Worm (Caenorhabditis elegans) whole organism, L4 larva: ENCODE measurements around the gene sulp-5.

ENCODE experiments used
- ZK337.2 ChIP-seq: fragments of 200-800 bp; sonication (Bioruptor generic); IDR thresholded peaks from 2 replicates; pipeline ENCODE4 v1.3.6; 2022; ENCODE audit warnings: missing genetic modification reagents, missing genetic modification characterization, missing compliant biosample characterization
- aly-2 ChIP-seq: sonication (generic microtip); optimal IDR thresholded peaks from 2 replicates; lab custom pipeline; 2018; ENCODE audit warnings: missing biosample characterization, missing genetic modification characterization
- ama-1 ChIP-seq: fragments of 150-350 bp; optimal IDR thresholded peaks from 2 replicates; lab custom pipeline; 2014; ENCODE audit warnings: inconsistent platforms, mixed read lengths
- arid-1 ChIP-seq: fragments of 200-800 bp; sonication (Bioruptor generic); conservative IDR thresholded peaks from 2 replicates; pipeline ENCODE4 v1.3.6; 2022; ENCODE audit warnings: missing genetic modification reagents, missing genetic modification characterization, missing compliant biosample characterization
- ceh-32 ChIP-seq: sonication (generic microtip); optimal IDR thresholded peaks from 2 replicates; lab custom pipeline; 2016; ENCODE audit warnings: mild to moderate bottlenecking, missing genetic modification characterization, missing compliant biosample characterization; ENCODE audit not compliant: poor library complexity
- ceh-82 ChIP-seq: sonication (generic microtip); optimal IDR thresholded peaks from 2 replicates; lab custom pipeline; 2017; ENCODE audit warnings: missing biosample characterization, missing genetic modification characterization
- ces-1 ChIP-seq: fragments of 150-350 bp; sonication (generic microtip); optimal IDR thresholded peaks from 4 replicates; lab custom pipeline; 2014; ENCODE audit warnings: missing biosample characterization, missing genetic modification reagents, missing genetic modification characterization
- egl-27 ChIP-seq: sonication (generic microtip); optimal IDR thresholded peaks from 3 replicates; lab custom pipeline; 2017; ENCODE audit warnings: missing biosample characterization, missing genetic modification reagents, missing genetic modification characterization
- fkh-10 ChIP-seq: fragments of 150-350 bp; optimal IDR thresholded peaks from 2 replicates; lab custom pipeline; 2014; ENCODE audit warnings: missing biosample characterization, missing genetic modification reagents, missing genetic modification characterization
- lin-13 ChIP-seq: fragments of 150-350 bp; optimal IDR thresholded peaks from 2 replicates; lab custom pipeline; 2014; ENCODE audit warnings: missing biosample characterization, missing genetic modification reagents, missing genetic modification characterization
- nhr-237 ChIP-seq: sonication (generic microtip); optimal IDR thresholded peaks from 2 replicates; lab custom pipeline; 2017; ENCODE audit warnings: missing biosample characterization, missing genetic modification characterization
- nhr-77 ChIP-seq: fragments of 150-350 bp; optimal IDR thresholded peaks from 2 replicates; lab custom pipeline; 2014; ENCODE audit warnings: missing biosample characterization, missing genetic modification characterization
- snpc-4 ChIP-seq: fragments of 150-350 bp; optimal IDR thresholded peaks from 2 replicates; lab custom pipeline; 2014; ENCODE audit warnings: missing biosample characterization, missing genetic modification characterization
- unc-62 ChIP-seq, 3 experiments: fragments of 150-350 bp in 1 of 3; sonication (generic microtip); optimal IDR thresholded peaks in 2 of 3; peaks in 1 of 3; 1 replicate in 1 of 3; 2 replicates in 2 of 3; lab custom pipeline; 2014 to 2017; ENCODE audit warnings: missing biosample characterization in 3 of 3, missing genetic modification characterization in 3 of 3, missing genetic modification reagents in 3 of 3, missing genotype in 1 of 3

DNA sequence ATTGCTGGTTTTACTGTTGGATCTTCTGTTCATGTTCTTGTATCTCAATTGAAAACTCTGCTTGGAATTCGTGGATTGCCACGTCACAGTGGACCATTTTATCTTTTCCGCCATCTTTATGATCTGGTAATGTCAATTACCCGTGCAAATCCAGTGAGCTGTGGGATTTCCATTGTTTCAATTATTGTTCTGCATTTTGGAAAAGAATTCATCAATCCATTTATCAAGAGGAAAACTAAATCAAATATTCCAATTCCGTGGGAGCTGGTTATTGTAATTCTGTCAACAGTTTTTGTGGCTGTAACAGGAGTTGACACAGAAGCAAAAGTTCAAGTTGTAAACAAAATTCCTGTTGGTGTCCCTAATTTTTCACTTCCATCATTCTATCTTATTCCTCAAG lies 3.2 kb upstream of the sulp-5 start:
- TF ChIP-seq snpc-4 (tag; lab: Kevin White, UChicago), result no peak
- no peak for TF ChIP-seq arid-1 (GFP tag; lab: Robert Waterston, UW)
- TF ChIP-seq ceh-82, result no peak
- TF ChIP-seq nhr-237 (tag; lab: Kevin White, UChicago), result no peak
- TF ChIP-seq nhr-77, result no peak
- no peak for TF ChIP-seq ces-1 (GFP tag; lab: Kevin White, UChicago)
- no peak for TF ChIP-seq lin-13 (GFP tag; lab: Kevin White, UChicago)
- TF ChIP-seq ama-1 (lab: Kevin White, UChicago), result no peak
- no peak for TF ChIP-seq ZK337.2 (GFP tag; lab: Robert Waterston, UW)
- no peak for TF ChIP-seq aly-2 (tag; lab: Kevin White, UChicago)
- no peak for TF ChIP-seq ceh-32
- no peak for TF ChIP-seq fkh-10 (GFP tag; lab: Kevin White, UChicago)
- TF ChIP-seq egl-27 (tag; lab: Kevin White, UChicago), result no peak
- TF ChIP-seq unc-62 (GFP tag; optimal IDR thresholded peaks at IDR 0.05 in 1 of 2; lab: Kevin White, UChicago), result peak in 1 of 2 experiments; percentile 92
- TF ChIP-seq unc-62 (tag; optimal IDR thresholded peaks at IDR 0.05; lab: Kevin White, UChicago), result no peak
